Worm (Caenorhabditis elegans) whole organism, L2 larva: ENCODE measurements around the gene ZK930.6.

ENCODE experiments used
- C34F6.9 ChIP-seq: fragments of 150-350 bp; optimal IDR thresholded peaks from 2 replicates; lab custom pipeline; 2014; ENCODE audit warnings: missing biosample characterization, missing genetic modification characterization
- F13H6.1 ChIP-seq: sonication (generic microtip); optimal IDR thresholded peaks from 2 replicates; lab custom pipeline; 2016; ENCODE audit warnings: missing genetic modification characterization, missing compliant biosample characterization
- R02D3.7 ChIP-seq: fragments of 150-350 bp; optimal IDR thresholded peaks from 2 replicates; lab custom pipeline; 2014; ENCODE audit warnings: missing biosample characterization, missing genetic modification characterization
- Y55F3AM.14 ChIP-seq: fragments of 200-800 bp; sonication (Bioruptor generic); optimal IDR thresholded peaks from 2 replicates; lab custom pipeline; 2018; ENCODE audit warnings: mild to moderate bottlenecking, missing genetic modification characterization, missing compliant biosample characterization
- ZK546.5 ChIP-seq: sonication (generic microtip); optimal IDR thresholded peaks from 2 replicates; lab custom pipeline; 2017; ENCODE audit warnings: missing biosample characterization, missing genetic modification characterization
- alr-1 ChIP-seq: fragments of 150-350 bp; optimal IDR thresholded peaks from 2 replicates; lab custom pipeline; 2014; ENCODE audit warnings: missing biosample characterization, missing genetic modification characterization
- ama-1 ChIP-seq: fragments of 150-350 bp; optimal IDR thresholded peaks from 2 replicates; lab custom pipeline; 2018; ENCODE audit warnings: inconsistent platforms
- blmp-1 ChIP-seq: sonication (generic microtip); optimal IDR thresholded peaks from 2 replicates; lab custom pipeline; 2017; ENCODE audit warnings: missing genetic modification characterization, mild to moderate bottlenecking, missing compliant biosample characterization, antibody characterized with exemption, moderate library complexity; ENCODE audit not compliant: insufficient read depth
- ceh-16 ChIP-seq: fragments of 150-350 bp; optimal IDR thresholded peaks from 2 replicates; lab custom pipeline; 2014; ENCODE audit warnings: missing biosample characterization, missing genetic modification characterization
- ceh-82 ChIP-seq: fragments of 150-350 bp; optimal IDR thresholded peaks from 2 replicates; lab custom pipeline; 2014; ENCODE audit warnings: missing biosample characterization, missing genetic modification characterization
- crh-2 ChIP-seq: sonication (generic microtip); optimal IDR thresholded peaks from 2 replicates; lab custom pipeline; 2017; ENCODE audit warnings: missing biosample characterization, missing genetic modification characterization
- dmd-4 ChIP-seq: sonication (generic microtip); optimal IDR thresholded peaks from 2 replicates; lab custom pipeline; 2017; ENCODE audit warnings: missing biosample characterization, missing genetic modification characterization
- egl-27 ChIP-seq: sonication (generic microtip); optimal IDR thresholded peaks from 3 replicates; lab custom pipeline; 2017; ENCODE audit warnings: missing biosample characterization, missing genetic modification reagents, missing genetic modification characterization
- elt-1 ChIP-seq: fragments of 150-350 bp; optimal IDR thresholded peaks from 2 replicates; lab custom pipeline; 2014; ENCODE audit warnings: missing biosample characterization, missing genetic modification characterization
- elt-3 ChIP-seq: sonication (generic microtip); optimal IDR thresholded peaks from 2 replicates; lab custom pipeline; 2017; ENCODE audit warnings: missing biosample characterization, missing genetic modification characterization
- fos-1 ChIP-seq: fragments of 150-350 bp; optimal IDR thresholded peaks from 2 replicates; lab custom pipeline; 2014; ENCODE audit warnings: missing biosample characterization, missing genetic modification characterization
- gmeb-1 ChIP-seq: fragments of 150-350 bp; optimal IDR thresholded peaks from 2 replicates; lab custom pipeline; 2014; ENCODE audit warnings: missing biosample characterization, missing genetic modification characterization
- lin-11 ChIP-seq: fragments of 150-350 bp; sonication (generic microtip); optimal IDR thresholded peaks from 2 replicates; lab custom pipeline; 2014; ENCODE audit warnings: missing biosample characterization, missing genetic modification characterization, inconsistent platforms, mixed read lengths
- lin-13 ChIP-seq: fragments of 150-350 bp; optimal IDR thresholded peaks from 2 replicates; lab custom pipeline; 2014; ENCODE audit warnings: missing biosample characterization, missing genetic modification reagents, missing genetic modification characterization
- lin-39 ChIP-seq: fragments of 150-350 bp; optimal IDR thresholded peaks from 2 replicates; lab custom pipeline; 2014; ENCODE audit warnings: missing biosample characterization, missing genetic modification reagents, missing genetic modification characterization
- lsy-2 ChIP-seq, 2 experiments: fragments of 150-350 bp in 1 of 2; sonication (generic microtip) in 1 of 2; optimal IDR thresholded peaks; 2 replicates each; lab custom pipeline; 2014 to 2017; ENCODE audit warnings: missing biosample characterization in 2 of 2, missing genetic modification characterization in 2 of 2
- mab-5 ChIP-seq: fragments of 150-350 bp; optimal IDR thresholded peaks from 2 replicates; lab custom pipeline; 2014; ENCODE audit warnings: missing biosample characterization, missing genetic modification characterization
- mbf-1 ChIP-seq: sonication (generic microtip); optimal IDR thresholded peaks from 2 replicates; lab custom pipeline; 2017; ENCODE audit warnings: missing biosample characterization, missing genetic modification characterization
- mdl-1 ChIP-seq, 2 experiments: fragments of 150-350 bp in 1 of 2; sonication (generic microtip) in 1 of 2; optimal IDR thresholded peaks; 2 replicates each; lab custom pipeline; 2017; ENCODE audit warnings: missing biosample characterization in 2 of 2, missing genetic modification characterization in 2 of 2
- nhr-11 ChIP-seq: fragments of 150-350 bp; optimal IDR thresholded peaks from 2 replicates; lab custom pipeline; 2014; ENCODE audit warnings: missing biosample characterization, missing genetic modification characterization
- nhr-12 ChIP-seq: fragments of 150-350 bp; optimal IDR thresholded peaks from 2 replicates; lab custom pipeline; 2014; ENCODE audit warnings: missing biosample characterization, missing genetic modification characterization
- nhr-129 ChIP-seq: fragments of 150-350 bp; optimal IDR thresholded peaks from 2 replicates; lab custom pipeline; 2014; ENCODE audit warnings: missing biosample characterization, missing genetic modification characterization
- nhr-21 ChIP-seq: fragments of 150-350 bp; optimal IDR thresholded peaks from 2 replicates; lab custom pipeline; 2014; ENCODE audit warnings: missing biosample characterization, missing genetic modification characterization
- nhr-23 ChIP-seq: fragments of 150-350 bp; optimal IDR thresholded peaks from 2 replicates; lab custom pipeline; 2014; ENCODE audit warnings: missing biosample characterization, missing genetic modification reagents, missing genetic modification characterization
- nhr-237 ChIP-seq: fragments of 150-350 bp; optimal IDR thresholded peaks from 2 replicates; lab custom pipeline; 2014; ENCODE audit warnings: missing biosample characterization, missing genetic modification characterization
- nhr-25 ChIP-seq: fragments of 150-350 bp; sonication (generic microtip); optimal IDR thresholded peaks from 3 replicates; lab custom pipeline; 2014; ENCODE audit warnings: missing biosample characterization, missing genetic modification characterization
- nhr-6 ChIP-seq: fragments of 150-350 bp; optimal IDR thresholded peaks from 2 replicates; lab custom pipeline; 2014; ENCODE audit warnings: missing biosample characterization, missing genetic modification characterization
- nhr-77 ChIP-seq: fragments of 150-350 bp; optimal IDR thresholded peaks from 2 replicates; lab custom pipeline; 2014; ENCODE audit warnings: missing biosample characterization, missing genetic modification characterization
- peb-1 ChIP-seq: fragments of 150-350 bp; optimal IDR thresholded peaks from 2 replicates; lab custom pipeline; 2014; ENCODE audit warnings: missing biosample characterization, missing genetic modification characterization
- sem-4 ChIP-seq: fragments of 150-350 bp; optimal IDR thresholded peaks from 2 replicates; lab custom pipeline; 2014; ENCODE audit warnings: missing biosample characterization, missing genetic modification reagents, missing genetic modification characterization
- skn-1 ChIP-seq: sonication (generic microtip); optimal IDR thresholded peaks from 2 replicates; lab custom pipeline; 2017; ENCODE audit warnings: missing biosample characterization, missing genetic modification characterization
- sma-3 ChIP-seq: sonication (generic microtip); optimal IDR thresholded peaks from 2 replicates; lab custom pipeline; 2016; ENCODE audit warnings: missing genetic modification reagents, missing genetic modification characterization, missing compliant biosample characterization
- snpc-4 ChIP-seq: fragments of 150-350 bp; optimal IDR thresholded peaks from 2 replicates; lab custom pipeline; 2014; ENCODE audit warnings: missing biosample characterization, missing genetic modification characterization
- unc-39 ChIP-seq: fragments of 150-350 bp; optimal IDR thresholded peaks from 2 replicates; lab custom pipeline; 2014; ENCODE audit warnings: missing biosample characterization, missing genetic modification characterization
- unc-55 ChIP-seq: fragments of 150-350 bp; sonication (generic microtip); optimal IDR thresholded peaks from 3 replicates; lab custom pipeline; 2014; ENCODE audit warnings: missing biosample characterization, missing genetic modification reagents, missing genetic modification characterization
- unc-62 ChIP-seq: fragments of 150-350 bp; optimal IDR thresholded peaks from 2 replicates; lab custom pipeline; 2014; ENCODE audit warnings: missing biosample characterization, missing genetic modification reagents, missing genetic modification characterization
- zag-1 ChIP-seq: fragments of 150-350 bp; optimal IDR thresholded peaks from 2 replicates; lab custom pipeline; 2014; ENCODE audit warnings: missing biosample characterization, missing genetic modification characterization
- ztf-1 ChIP-seq: fragments of 200-800 bp; sonication (Bioruptor generic); conservative IDR thresholded peaks from 2 replicates; pipeline ENCODE4 v1.3.6; 2022; ENCODE audit warnings: missing genetic modification characterization, missing compliant biosample characterization
- ztf-11 ChIP-seq: sonication (generic microtip); optimal IDR thresholded peaks from 2 replicates; lab custom pipeline; 2017; ENCODE audit warnings: missing biosample characterization, missing genetic modification characterization
- ztf-4 ChIP-seq: fragments of 150-350 bp; optimal IDR thresholded peaks from 2 replicates; lab custom pipeline; 2014; ENCODE audit warnings: missing biosample characterization, missing genetic modification characterization

Gene ZK930.6

ce11 chrII:11883648-11884047, at the start of gene ZK930.6:
Gene ZK930.6, plus strand, starts transcription at chrII:11883948.
- TF ChIP-seq F13H6.1 (no peak), sem-4 (tag; lab: Kevin White, UChicago) (no peak), ZK546.5 (tag; lab: Kevin White, UChicago) (no peak), ama-1 (lab: Kevin White, UChicago) (no peak), alr-1 (tag; lab: Kevin White, UChicago) (no peak), nhr-23 (tag; lab: Kevin White, UChicago) (no peak), Y55F3AM.14 (GFP tag; lab: Kevin White, UChicago) (no peak), skn-1 (no peak), lin-13 (GFP tag; lab: Kevin White, UChicago) (no peak), peb-1 (tag; lab: Kevin White, UChicago) (no peak), R02D3.7 (tag; lab: Kevin White, UChicago) (no peak), lin-11 (tag; lab: Kevin White, UChicago) (no peak), crh-2 (no peak), unc-39 (no peak), nhr-12 (no peak), nhr-21 (tag; lab: Kevin White, UChicago) (no peak), snpc-4 (no peak), blmp-1 (no peak)

ce11 chrII:11835208-11835607, 48.5 kb upstream of the ZK930.6 start, which contains the start of gene T27D12.6:
Gene T27D12.6, plus strand, starts transcription at chrII:11835508.
- no peak for TF ChIP-seq R02D3.7 (tag; lab: Kevin White, UChicago)
- no peak for TF ChIP-seq unc-39
- TF ChIP-seq ceh-16 (tag; lab: Kevin White, UChicago) = no peak
- TF ChIP-seq nhr-25 = no peak
- TF ChIP-seq zag-1 = no peak
- TF ChIP-seq nhr-77 (tag; lab: Kevin White, UChicago) = no peak
- TF ChIP-seq C34F6.9 (tag; lab: Kevin White, UChicago) = no peak
- no peak for TF ChIP-seq lin-11 (tag; lab: Kevin White, UChicago)
- no peak for TF ChIP-seq ztf-11 (tag; lab: Kevin White, UChicago)
- no peak for TF ChIP-seq blmp-1
- no peak for TF ChIP-seq Y55F3AM.14 (GFP tag; lab: Kevin White, UChicago)
- no peak for TF ChIP-seq nhr-11 (tag; lab: Kevin White, UChicago)
- TF ChIP-seq nhr-23 (tag; lab: Kevin White, UChicago) = no peak
- no peak for TF ChIP-seq unc-62 (GFP tag; lab: Kevin White, UChicago)

- TF ChIP-seq nhr-25 (peak; percentile 20), snpc-4 (no peak), dmd-4 (tag; lab: Kevin White, UChicago) (no peak), lsy-2 (tag; optimal IDR thresholded peaks at IDR 0.05; lab: Kevin White, UChicago) (peak in 1 of 2 experiments; percentile 17), ztf-4 (no peak), gmeb-1 (tag; lab: Kevin White, UChicago) (no peak), alr-1 (tag; lab: Kevin White, UChicago) (no peak), ceh-82 (no peak), zag-1 (no peak), unc-39 (no peak), lin-13 (GFP tag; lab: Kevin White, UChicago) (no peak), R02D3.7 (tag; lab: Kevin White, UChicago) (no peak), ZK546.5 (tag; lab: Kevin White, UChicago) (no peak), mab-5 (tag; lab: Kevin White, UChicago) (no peak), egl-27 (tag; lab: Kevin White, UChicago) (peak; percentile 46), lin-11 (tag; lab: Kevin White, UChicago) (no peak), nhr-21 (tag; lab: Kevin White, UChicago) (peak; percentile 78), Y55F3AM.14 (GFP tag; lab: Kevin White, UChicago) (no peak), unc-55 (GFP tag; lab: Kevin White, UChicago) (no peak), nhr-6 (no peak), mbf-1 (tag; lab: Kevin White, UChicago) (no peak), nhr-237 (tag; lab: Kevin White, UChicago) (no peak), skn-1 (no peak), ztf-1 (no peak), nhr-12 (no peak), ztf-11 (tag; lab: Kevin White, UChicago) (no peak), mdl-1 (tag; optimal IDR thresholded peaks at IDR 0.05; lab: Kevin White, UChicago) (peak; percentile 63 to 80), F13H6.1 (peak; percentile 18), sem-4 (tag; lab: Kevin White, UChicago) (no peak), nhr-23 (tag; lab: Kevin White, UChicago) (no peak), unc-62 (GFP tag; lab: Kevin White, UChicago) (no peak), nhr-129 (tag; lab: Kevin White, UChicago) (peak; percentile 14), lin-39 (no peak), nhr-11 (tag; lab: Kevin White, UChicago) (no peak), sma-3 (GFP tag; lab: Kevin White, UChicago) (peak; percentile 46), ceh-16 (tag; lab: Kevin White, UChicago) (no peak), peb-1 (tag; lab: Kevin White, UChicago) (no peak), crh-2 (peak; percentile 14), blmp-1 (no peak), fos-1 (tag; lab: Kevin White, UChicago) (peak; percentile 15), ama-1 (lab: Kevin White, UChicago) (no peak), C34F6.9 (tag; lab: Kevin White, UChicago) (no peak), nhr-77 (tag; lab: Kevin White, UChicago) (no peak), elt-1 (no peak), elt-3 (tag; lab: Kevin White, UChicago) (no peak)
Observed at ce11 chrII:11836554-11837218, 47.1 kb upstream of the ZK930.6 start.
